Fruit fly (Drosophila melanogaster): ENCODE results near the gene CG17776.

The CG17776 gene

DNA sequence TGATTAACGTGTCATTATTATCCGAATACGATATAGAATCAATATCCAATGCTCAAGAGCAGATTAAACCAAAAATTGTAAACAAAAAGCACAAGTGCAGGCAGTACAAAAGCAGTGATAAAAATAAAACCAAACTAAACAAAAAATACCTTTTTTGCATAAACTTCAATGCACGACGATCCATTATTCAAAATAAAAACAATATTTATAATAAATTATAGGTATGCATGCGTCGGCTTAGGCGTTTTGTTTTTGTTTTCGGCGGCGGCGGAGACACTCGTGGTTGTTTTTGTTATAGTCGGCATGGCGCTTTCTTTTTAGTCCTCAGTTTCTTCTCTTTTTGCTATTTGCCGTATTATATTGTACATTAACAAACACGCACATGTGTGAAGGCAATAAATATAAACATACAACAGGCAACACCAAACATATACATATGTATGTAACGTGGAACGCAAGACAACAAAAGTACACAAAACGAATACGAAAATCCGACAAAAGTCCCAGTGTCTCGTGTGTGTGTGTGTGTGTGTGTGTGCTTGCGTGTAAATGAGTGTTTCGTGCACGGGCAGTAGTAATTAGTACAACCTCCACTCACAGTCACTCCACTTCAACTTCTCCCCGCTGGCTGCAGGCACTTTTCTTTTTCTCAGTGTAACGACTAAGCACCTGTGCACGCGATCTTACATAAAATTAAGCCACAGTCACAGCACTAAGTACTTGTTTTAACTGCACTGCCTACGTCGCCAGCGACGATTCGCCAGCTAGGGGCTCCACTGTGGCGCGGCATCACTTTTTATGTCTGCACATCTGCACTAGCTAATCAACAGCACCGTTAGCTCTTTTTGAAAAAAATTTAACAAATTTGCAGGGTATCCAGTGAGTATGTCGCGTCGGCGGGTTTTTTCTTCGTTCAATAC is 48.4 kb upstream of the CG17776 start:
- TF ChIP-seq foxo (GFP tag; optimal IDR thresholded peaks at IDR 0.05) (peak in 1 of 2 experiments; percentile 59), Rel (GFP tag; optimal IDR thresholded peaks at IDR 0.05) (no peak), Rel (tag; optimal IDR thresholded peaks at IDR 0.05) (peak; percentile 89), brk (GFP tag; optimal IDR thresholded peaks at IDR 0.05) (no peak), Dif (GFP tag; optimal IDR thresholded peaks at IDR 0.05; ENCODE audit: partially characterized antibody) (no peak), Hr78 (GFP tag; optimal IDR thresholded peaks at IDR 0.05) (no peak), ey (GFP tag; optimal IDR thresholded peaks at IDR 0.05) (peak; percentile 42), h (GFP tag; optimal IDR thresholded peaks at IDR 0.05) (no peak), Dfd (GFP tag; optimal IDR thresholded peaks at IDR 0.05) (peak; percentile 52), fru (GFP tag; optimal IDR thresholded peaks at IDR 0.05) (peak; percentile 45), Hr83 (GFP tag; optimal IDR thresholded peaks at IDR 0.05; ENCODE audit: poor library complexity, severe bottlenecking) (no peak)

- TF ChIP-seq CG32264 (GFP tag; optimal IDR thresholded peaks at IDR 0.05) (peak; percentile 100), usp (GFP tag; optimal IDR thresholded peaks at IDR 0.05) (peak; percentile 13), br (GFP tag; optimal IDR thresholded peaks at IDR 0.05) (peak; percentile 100), ey (GFP tag; optimal IDR thresholded peaks at IDR 0.05) (peak; percentile 100), Dfd (GFP tag; optimal IDR thresholded peaks at IDR 0.05) (peak; percentile 98), psq (GFP tag; optimal IDR thresholded peaks at IDR 0.05) (peak; percentile 98), lola (GFP tag; optimal IDR thresholded peaks at IDR 0.05) (no peak), Abd-B (GFP tag; optimal IDR thresholded peaks at IDR 0.05) (no peak), Sp1 (GFP tag; optimal IDR thresholded peaks at IDR 0.05) (peak; percentile 100), CG9705 (GFP tag; optimal IDR thresholded peaks at IDR 0.05) (peak; percentile 100), tai (GFP tag; optimal IDR thresholded peaks at IDR 0.05) (peak; percentile 99), brk (GFP tag; optimal IDR thresholded peaks at IDR 0.05) (peak; percentile 98), Jra (GFP tag; optimal IDR thresholded peaks at IDR 0.05) (peak; percentile 99), dsf (GFP tag; optimal IDR thresholded peaks at IDR 0.05; ENCODE audit: borderline replicate concordance) (peak; percentile 98), Mio (GFP tag; optimal IDR thresholded peaks at IDR 0.05) (peak; percentile 96), Myc (optimal IDR thresholded peaks at IDR 0.05) (no peak), foxo (GFP tag; optimal IDR thresholded peaks at IDR 0.05) (peak; percentile 99 to 100), Vsx2 (GFP tag; optimal IDR thresholded peaks at IDR 0.05; ENCODE audit: partially characterized antibody) (peak; percentile 72), HLH106 (tag; optimal IDR thresholded peaks at IDR 0.05) (peak; percentile 100), sage (GFP tag; optimal IDR thresholded peaks at IDR 0.05) (peak; percentile 99), CrebA (GFP tag; optimal IDR thresholded peaks at IDR 0.05; ENCODE audit: borderline replicate concordance) (peak; percentile 98), Rel (GFP tag; optimal IDR thresholded peaks at IDR 0.05) (peak; percentile 99), Rel (tag; optimal IDR thresholded peaks at IDR 0.05) (peak; percentile 98), Hr83 (GFP tag; optimal IDR thresholded peaks at IDR 0.05; ENCODE audit: poor library complexity, severe bottlenecking) (peak; percentile 98), OdsH (GFP tag; optimal IDR thresholded peaks at IDR 0.05) (peak; percentile 100), GATAd (GFP tag; optimal IDR thresholded peaks at IDR 0.05) (peak; percentile 99), Dif (GFP tag; optimal IDR thresholded peaks at IDR 0.05; ENCODE audit: partially characterized antibody) (peak; percentile 71), Hnf4 (GFP tag; optimal IDR thresholded peaks at IDR 0.05) (peak; percentile 100), fru (GFP tag; optimal IDR thresholded peaks at IDR 0.05) (peak; percentile 100), Hr78 (GFP tag; optimal IDR thresholded peaks at IDR 0.05) (no peak), woc (GFP tag; optimal IDR thresholded peaks at IDR 0.05) (peak; percentile 100), jim (GFP tag; optimal IDR thresholded peaks at IDR 0.05) (peak; percentile 99), dmrt93B (GFP tag; optimal IDR thresholded peaks at IDR 0.05) (peak; percentile 100), N (GFP tag; optimal IDR thresholded peaks at IDR 0.05) (no peak), dl (GFP tag; optimal IDR thresholded peaks at IDR 0.05; ENCODE audit: insufficient read depth in 1 of 2, partially characterized antibody in 2 of 2) (peak in 1 of 2 experiments; percentile 10), rgr (GFP tag; optimal IDR thresholded peaks at IDR 0.05) (peak; percentile 100), h (GFP tag; optimal IDR thresholded peaks at IDR 0.05) (peak; percentile 100), pan (optimal IDR thresholded peaks at IDR 0.05) (peak; percentile 91), sv (GFP tag; optimal IDR thresholded peaks at IDR 0.05) (peak; percentile 100)
Measured at dm6 chrX:2136831-2137452, 47.6 kb upstream of the CG17776 start.

Measured in whole organism, wandering third instar larva.